Fruit fly (Drosophila melanogaster): ENCODE results near the gene CG16711.
A peak's percentile ranks its signal among the peaks of the same experiment; 100 is the strongest.

The CG16711 gene

dm6 chr3L:9696650-9697526 lies 7.2 kb upstream of the CG16711 start, which contains the start of gene Prps (continued):
- TF ChIP-seq Oaz (GFP tag; IDR thresholded peaks at IDR 0.05) (no peak; the same call in 1 of the 2 replicates), CG17912 (GFP tag; optimal IDR thresholded peaks at IDR 0.05) (no peak), sens (GFP tag) (peak; percentile 96), slbo (GFP tag; IDR thresholded peaks at IDR 0.05) (peak; percentile 82), CG9817 (tag; optimal IDR thresholded peaks at IDR 0.05) (peak; percentile 52), p53 (GFP tag; optimal IDR thresholded peaks at IDR 0.05) (peak; percentile 61), zen2 (GFP tag; IDR thresholded peaks at IDR 0.05; ENCODE audit: partially characterized antibody) (no peak), Hr3 (GFP tag; optimal IDR thresholded peaks at IDR 0.05) (peak; percentile 47), CG14014 (GFP tag; IDR thresholded peaks at IDR 0.05) (peak; percentile 72; the same call in 1 of the 2 replicates), Lpt (GFP tag; optimal IDR thresholded peaks at IDR 0.05) (no peak), gcm2 (GFP tag; optimal IDR thresholded peaks at IDR 0.05) (peak; percentile 49), wor (GFP tag; IDR thresholded peaks at IDR 0.05) (no peak), h (optimal IDR thresholded peaks at IDR 0.05) (no peak), CG6813 (GFP tag; optimal IDR thresholded peaks at IDR 0.05) (peak; percentile 69), sob (GFP tag; IDR thresholded peaks at IDR 0.05) (peak; percentile 84), Sin3A (optimal IDR thresholded peaks at IDR 0.05) (no peak), ewg (GFP tag; optimal IDR thresholded peaks at IDR 0.05) (peak; percentile 52), CG9609 (GFP tag; optimal IDR thresholded peaks at IDR 0.05) (peak; percentile 72), E2f2 (GFP tag; IDR thresholded peaks at IDR 0.05) (peak; percentile 35; the same call in 1 of the 2 replicates), yki (optimal IDR thresholded peaks at IDR 0.05) (no peak), Mad (GFP tag; optimal IDR thresholded peaks at IDR 0.05) (peak; percentile 24), mam (GFP tag; optimal IDR thresholded peaks at IDR 0.05) (peak; percentile 88), CG7928 (GFP tag; optimal IDR thresholded peaks at IDR 0.05) (no peak), scrt (GFP tag; optimal IDR thresholded peaks at IDR 0.05) (peak; percentile 70), ac (GFP tag; optimal IDR thresholded peaks at IDR 0.05) (no peak), ind (GFP tag; optimal IDR thresholded peaks at IDR 0.05) (peak; percentile 83), CG15696 (tag; optimal IDR thresholded peaks at IDR 0.05) (no peak), Awh (GFP tag; IDR thresholded peaks at IDR 0.05) (peak; percentile 82), CG31441 (GFP tag; IDR thresholded peaks at IDR 0.05) (peak; percentile 67), CG12236 (GFP tag; optimal IDR thresholded peaks at IDR 0.05) (peak; percentile 68), CG14050 (GFP tag; IDR thresholded peaks at IDR 0.05) (peak; percentile 71), CG10321 (GFP tag; IDR thresholded peaks at IDR 0.05) (no peak), Doc3 (GFP tag; IDR thresholded peaks at IDR 0.05; ENCODE audit: partially characterized antibody) (0 out of 3 replicates have a peak, but pooled peaks have one; percentile 32), CG3065 (GFP tag; optimal IDR thresholded peaks at IDR 0.05) (peak; percentile 3), CG31365 (tag; optimal IDR thresholded peaks at IDR 0.05) (peak; percentile 81), CG4282 (GFP tag; optimal IDR thresholded peaks at IDR 0.05) (peak; percentile 79), lilli (GFP tag; optimal IDR thresholded peaks at IDR 0.05) (peak; percentile 81), CG13775 (GFP tag; optimal IDR thresholded peaks at IDR 0.05) (peak; percentile 51), CG12071 (GFP tag; optimal IDR thresholded peaks at IDR 0.05) (peak; percentile 87), salm (tag; optimal IDR thresholded peaks at IDR 0.05) (peak; percentile 42), CG7963 (GFP tag; IDR thresholded peaks at IDR 0.05; ENCODE audit: partially characterized antibody) (no peak), CG10366 (GFP tag; IDR thresholded peaks at IDR 0.05) (peak; percentile 56; the same call in 1 of the 2 replicates), insv (GFP tag; optimal IDR thresholded peaks at IDR 0.05) (no peak), CG34422 (GFP tag; IDR thresholded peaks at IDR 0.05) (peak; percentile 87), gro (GFP tag; optimal IDR thresholded peaks at IDR 0.05) (peak; percentile 87), CG5245 (GFP tag; optimal IDR thresholded peaks at IDR 0.05) (peak; percentile 56), danr (GFP tag; IDR thresholded peaks at IDR 0.05) (no peak), Vsx1 (GFP tag; optimal IDR thresholded peaks at IDR 0.05) (peak; percentile 48), CG9932 (GFP tag; IDR thresholded peaks at IDR 0.05) (peak; percentile 83), B-H2 (GFP tag; optimal IDR thresholded peaks at IDR 0.05) (peak; percentile 62), rib (GFP tag; IDR thresholded peaks at IDR 0.05) (peak; percentile 65; the same call in 1 of the 2 replicates)

All from whole organism, embryonic.